Fruit fly (Drosophila melanogaster): Measurements from ENCODE around the gene Ugt316A1.

dm6 chr3L:19089120-19089519 is 26.5 kb upstream of the Ugt316A1 start:
- TF ChIP-seq CG17806 (tag; optimal IDR thresholded peaks at IDR 0.05): no peak
- TF ChIP-seq CG12605 (GFP tag; IDR thresholded peaks at IDR 0.05): no peak
- TF ChIP-seq D1 (tag; optimal IDR thresholded peaks at IDR 0.05): no peak
- no peak for TF ChIP-seq Pif1B (GFP tag; optimal IDR thresholded peaks at IDR 0.05)
- TF ChIP-seq CG8301 (tag; optimal IDR thresholded peaks at IDR 0.05): no peak
- TF ChIP-seq EcR (GFP tag; optimal IDR thresholded peaks at IDR 0.05): no peak
- TF ChIP-seq CG34367 (tag; optimal IDR thresholded peaks at IDR 0.05): no peak
